Fruit fly (Drosophila melanogaster): ENCODE measurements around the gene CG34299.
A peak's percentile ranks its signal among the peaks of the same experiment; 100 is the strongest.

CG34299 gene

dm6 chr3R:30272176-30272857 is 22.9 kb downstream of the CG34299 start (continued):
- TF ChIP-seq dac (GFP tag; optimal IDR thresholded peaks at IDR 0.05): peak; percentile 51
- peak; percentile 87 for TF ChIP-seq CG11902 (GFP tag; optimal IDR thresholded peaks at IDR 0.05)
- peak; percentile 94 for TF ChIP-seq CG11762 (GFP tag; optimal IDR thresholded peaks at IDR 0.05; ENCODE audit: insufficient read depth)
- peak; percentile 93 for TF ChIP-seq CG7368 (GFP tag; optimal IDR thresholded peaks at IDR 0.05)
- peak; percentile 96 for TF ChIP-seq fd59A (GFP tag; optimal IDR thresholded peaks at IDR 0.05)
- TF ChIP-seq net (GFP tag; optimal IDR thresholded peaks at IDR 0.05): peak; percentile 94
- TF ChIP-seq Eip75B (GFP tag; optimal IDR thresholded peaks at IDR 0.05): peak; percentile 98
- peak; percentile 97 to 98 for TF ChIP-seq salr (GFP tag; optimal IDR thresholded peaks at IDR 0.05)
- TF ChIP-seq CG34406 (GFP tag; optimal IDR thresholded peaks at IDR 0.05): peak; percentile 94

dm6 chr3R:30272858-30273379 is 23.5 kb downstream of the CG34299 start:
- TF ChIP-seq Blimp-1 (GFP tag; optimal IDR thresholded peaks at IDR 0.05) (peak; percentile 98), eg (GFP tag; IDR thresholded peaks at IDR 0.05) (0 out of 3 replicates have a peak, but pooled peaks have one; percentile 22), Eip75B (GFP tag; optimal IDR thresholded peaks at IDR 0.05) (no peak), CG6163 (GFP tag; IDR thresholded peaks at IDR 0.05) (no peak), lz (GFP tag; optimal IDR thresholded peaks at IDR 0.05) (no peak), cyc (GFP tag; optimal IDR thresholded peaks at IDR 0.05) (no peak), Eip78C (GFP tag) (no peak), net (GFP tag; optimal IDR thresholded peaks at IDR 0.05) (no peak), svp (GFP tag) (peak; percentile 46), achi (GFP tag; optimal IDR thresholded peaks at IDR 0.05) (no peak), Hr39 (GFP tag; optimal IDR thresholded peaks at IDR 0.05) (no peak), CG3919 (GFP tag; optimal IDR thresholded peaks at IDR 0.05) (no peak), CG10669 (GFP tag; optimal IDR thresholded peaks at IDR 0.05) (no peak), CG15336 (GFP tag; IDR thresholded peaks at IDR 0.05) (no peak), pdm3 (GFP tag; optimal IDR thresholded peaks at IDR 0.05) (no peak), fd59A (GFP tag; optimal IDR thresholded peaks at IDR 0.05) (no peak), OdsH (GFP tag; optimal IDR thresholded peaks at IDR 0.05) (no peak), Lpt (GFP tag; optimal IDR thresholded peaks at IDR 0.05) (no peak), dac (GFP tag; optimal IDR thresholded peaks at IDR 0.05) (no peak), Hr38 (GFP tag; optimal IDR thresholded peaks at IDR 0.05) (no peak)

dm6 chr3R:30273898-30274297 is 24.5 kb downstream of the CG34299 start:
- TF ChIP-seq Met (GFP tag; optimal IDR thresholded peaks at IDR 0.05) (no peak), lz (GFP tag; optimal IDR thresholded peaks at IDR 0.05) (no peak), vri (GFP tag; optimal IDR thresholded peaks at IDR 0.05) (no peak), Sox14 (GFP tag; optimal IDR thresholded peaks at IDR 0.05) (no peak), salr (GFP tag; optimal IDR thresholded peaks at IDR 0.05) (no peak), fd59A (GFP tag; optimal IDR thresholded peaks at IDR 0.05) (no peak), dac (GFP tag; optimal IDR thresholded peaks at IDR 0.05) (no peak), CG4318 (GFP tag; optimal IDR thresholded peaks at IDR 0.05) (no peak), Smox (GFP tag; optimal IDR thresholded peaks at IDR 0.05) (no peak), CG6792 (GFP tag; optimal IDR thresholded peaks at IDR 0.05) (no peak), CG6276 (GFP tag; optimal IDR thresholded peaks at IDR 0.05) (no peak), Hr4 (GFP tag; optimal IDR thresholded peaks at IDR 0.05) (no peak), OdsH (GFP tag; optimal IDR thresholded peaks at IDR 0.05) (no peak), Gug (GFP tag; IDR thresholded peaks at IDR 0.05) (no peak)

dm6 chr3R:30275970-30276369 is 26.6 kb downstream of the CG34299 start:
- TF ChIP-seq CG15336 (GFP tag; IDR thresholded peaks at IDR 0.05): no peak
- TF ChIP-seq CG6854 (GFP tag; optimal IDR thresholded peaks at IDR 0.05): no peak
- no peak for TF ChIP-seq Eip93F (GFP tag; optimal IDR thresholded peaks at IDR 0.05)
- TF ChIP-seq CG4318 (GFP tag; optimal IDR thresholded peaks at IDR 0.05): no peak
- no peak for TF ChIP-seq Sox102F (GFP tag; optimal IDR thresholded peaks at IDR 0.05)
- TF ChIP-seq salr (GFP tag; optimal IDR thresholded peaks at IDR 0.05): no peak
- no peak for TF ChIP-seq CG6163 (GFP tag; IDR thresholded peaks at IDR 0.05)
- no peak for TF ChIP-seq Eip75B (GFP tag; optimal IDR thresholded peaks at IDR 0.05)
- TF ChIP-seq CG9139 (GFP tag; optimal IDR thresholded peaks at IDR 0.05): no peak
- no peak for TF ChIP-seq net (GFP tag; optimal IDR thresholded peaks at IDR 0.05)
- no peak for TF ChIP-seq Hr38 (GFP tag; optimal IDR thresholded peaks at IDR 0.05)
- no peak for TF ChIP-seq Hr39 (GFP tag; optimal IDR thresholded peaks at IDR 0.05)

All from whole organism, prepupa.